Fruit fly (Drosophila melanogaster): ENCODE data around the gene CG42322.
A peak's percentile ranks its signal among the peaks of the same experiment; 100 is the strongest.

CG42322 gene

dm6 chr3R:20788559-20788958 is 48.7 kb downstream of the CG42322 start:
- TF ChIP-seq peb (GFP tag; IDR thresholded peaks at IDR 0.05) (no peak), sqz (GFP tag; optimal IDR thresholded peaks at IDR 0.05) (peak; percentile 62), lilli (GFP tag; optimal IDR thresholded peaks at IDR 0.05) (no peak), CG9437 (GFP tag; optimal IDR thresholded peaks at IDR 0.05) (no peak), seq (GFP tag; IDR thresholded peaks at IDR 0.05) (peak; percentile 37; the same call in 1 of the 2 replicates), CG42726 (GFP tag; IDR thresholded peaks at IDR 0.05; ENCODE audit: partially characterized antibody) (no peak), nerfin-1 (tag; optimal IDR thresholded peaks at IDR 0.05) (peak; percentile 72)

- TF ChIP-seq phol (tag; optimal IDR thresholded peaks at IDR 0.05) (no peak), CG13296 (GFP tag; optimal IDR thresholded peaks at IDR 0.05) (no peak), pum (GFP tag; optimal IDR thresholded peaks at IDR 0.05) (no peak), Ets65A (GFP tag) (peak; percentile 64), Hr78 (GFP tag; optimal IDR thresholded peaks at IDR 0.05) (no peak), CG4328 (GFP tag; optimal IDR thresholded peaks at IDR 0.05) (no peak), CG7271 (tag; optimal IDR thresholded peaks at IDR 0.05) (no peak), jigr1 (GFP tag; IDR thresholded peaks at IDR 0.05) (no peak), CG15696 (tag; optimal IDR thresholded peaks at IDR 0.05) (no peak), Drgx (GFP tag; IDR thresholded peaks at IDR 0.05) (peak; percentile 62), lola (GFP tag; optimal IDR thresholded peaks at IDR 0.05) (no peak), kah (GFP tag; optimal IDR thresholded peaks at IDR 0.05) (no peak), tup (GFP tag; optimal IDR thresholded peaks at IDR 0.05) (no peak), CG8765 (GFP tag; IDR thresholded peaks at IDR 0.05) (no peak), sr (GFP tag; IDR thresholded peaks at IDR 0.05) (no peak), CG1647 (GFP tag; optimal IDR thresholded peaks at IDR 0.05) (no peak), CG16779 (GFP tag; IDR thresholded peaks at IDR 0.05) (no peak)
Observed at dm6 chr3R:20790437-20790836, 50.5 kb downstream of the CG42322 start.

dm6 chr3R:20791212-20791789 is 51.4 kb downstream of the CG42322 start:
- TF ChIP-seq CG10462 (GFP tag; optimal IDR thresholded peaks at IDR 0.05) (no peak), eve (GFP tag; optimal IDR thresholded peaks at IDR 0.05) (no peak), corto (GFP tag; optimal IDR thresholded peaks at IDR 0.05) (no peak), Ptx1 (GFP tag; IDR thresholded peaks at IDR 0.05) (no peak), Trl (optimal IDR thresholded peaks at IDR 0.05) (peak in 1 of 2 experiments; percentile 23), Trl (GFP tag; optimal IDR thresholded peaks at IDR 0.05) (no peak), ara (GFP tag; IDR thresholded peaks at IDR 0.05) (peak; percentile 29; the same call in 1 of the 2 replicates), CG15479 (GFP tag; optimal IDR thresholded peaks at IDR 0.05) (peak; percentile 73), CG8944 (GFP tag; optimal IDR thresholded peaks at IDR 0.05) (no peak), lilli (GFP tag; optimal IDR thresholded peaks at IDR 0.05) (no peak), Doc3 (GFP tag; IDR thresholded peaks at IDR 0.05; ENCODE audit: partially characterized antibody) (0 out of 3 replicates have a peak, but pooled peaks have one; percentile 22)

dm6 chr3R:20796949-20797348 is 57.0 kb downstream of the CG42322 start:
- TF ChIP-seq Ets65A (GFP tag): peak; percentile 60
- no peak for TF ChIP-seq Eip74EF (GFP tag; optimal IDR thresholded peaks at IDR 0.05)
- TF ChIP-seq CG11456 (GFP tag; IDR thresholded peaks at IDR 0.05): no peak

Measured in whole organism, embryonic.